Fruit fly (Drosophila melanogaster): ENCODE data around the gene noc.

Gene noc

DNA sequence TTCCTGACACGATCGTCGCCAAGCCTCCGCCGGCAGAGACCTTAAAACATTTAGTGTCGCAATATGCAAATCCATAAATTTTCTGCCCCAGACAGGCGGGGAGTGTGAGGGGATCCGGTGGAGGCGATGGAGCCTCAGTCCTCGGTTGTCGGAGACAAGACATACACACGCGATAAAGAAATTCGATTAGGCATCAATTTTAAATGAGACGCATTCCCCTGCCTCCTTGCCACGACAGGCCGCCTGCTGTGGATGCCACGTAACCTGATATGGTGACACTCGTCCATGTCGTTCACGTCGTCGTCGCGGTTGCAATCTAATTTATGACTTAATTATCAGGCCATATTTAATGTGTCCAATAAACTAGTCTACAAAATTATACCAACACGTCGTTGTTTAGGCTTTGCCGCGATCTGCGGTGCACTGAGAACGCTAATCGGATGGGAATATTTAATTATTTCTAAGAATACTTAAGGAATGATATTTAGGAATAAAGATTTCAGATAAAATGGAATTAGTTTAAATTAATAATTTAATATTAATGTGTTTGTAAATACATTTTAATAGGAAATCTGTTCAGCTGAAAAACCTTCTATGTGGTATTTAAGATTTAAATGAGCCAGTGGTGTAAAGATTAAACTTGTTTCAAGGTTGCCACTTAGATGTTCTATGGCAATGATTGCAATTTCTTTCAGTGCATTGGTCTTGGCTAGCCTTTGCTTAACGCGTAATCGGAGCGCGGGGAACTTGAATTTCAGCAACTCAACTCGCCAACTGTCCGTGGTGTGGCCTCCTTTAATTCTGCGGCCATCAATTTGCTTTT, 24.8 kb downstream of the noc start (continued):
- TF ChIP-seq CG8944 (GFP tag; optimal IDR thresholded peaks at IDR 0.05) = no peak
- TF ChIP-seq Antp (GFP tag; optimal IDR thresholded peaks at IDR 0.05) = no peak
- TF ChIP-seq dysf (GFP tag; IDR thresholded peaks at IDR 0.05) = peak; percentile 75
- TF ChIP-seq Atf3 (GFP tag; optimal IDR thresholded peaks at IDR 0.05) = no peak
- no peak for TF ChIP-seq CG14667 (GFP tag; IDR thresholded peaks at IDR 0.05)
- TF ChIP-seq org-1 (GFP tag; optimal IDR thresholded peaks at IDR 0.05) = peak; percentile 60
- TF ChIP-seq PHDP (tag; optimal IDR thresholded peaks at IDR 0.05) = peak; percentile 70
- no peak for TF ChIP-seq CG4854 (GFP tag; optimal IDR thresholded peaks at IDR 0.05)
- peak; percentile 55; the same call in 1 of the 2 replicates for TF ChIP-seq seq (GFP tag; IDR thresholded peaks at IDR 0.05)
- TF ChIP-seq CG15696 (tag; optimal IDR thresholded peaks at IDR 0.05) = peak; percentile 46
- TF ChIP-seq gsb-n (tag; optimal IDR thresholded peaks at IDR 0.05) = peak; percentile 56
- TF ChIP-seq CG13287 (GFP tag; IDR thresholded peaks at IDR 0.05; ENCODE audit: partially characterized antibody) = no peak
- no peak for TF ChIP-seq B-H2 (GFP tag; optimal IDR thresholded peaks at IDR 0.05)
- TF ChIP-seq Asciz (GFP tag; optimal IDR thresholded peaks at IDR 0.05) = peak; percentile 80
- TF ChIP-seq oc (tag; optimal IDR thresholded peaks at IDR 0.05) = peak; percentile 21
- no peak for TF ChIP-seq wdn (GFP tag; IDR thresholded peaks at IDR 0.05)
- TF ChIP-seq corto (GFP tag; optimal IDR thresholded peaks at IDR 0.05) = no peak
- peak; percentile 60 for TF ChIP-seq CG12942 (GFP tag; optimal IDR thresholded peaks at IDR 0.05)
- peak; percentile 68 for TF ChIP-seq CG15269 (tag; optimal IDR thresholded peaks at IDR 0.05)
- TF ChIP-seq CG17912 (GFP tag; optimal IDR thresholded peaks at IDR 0.05) = no peak
- peak; percentile 21 for TF ChIP-seq CTCF (GFP tag; optimal IDR thresholded peaks at IDR 0.05)
- 0 out of 3 replicates have a peak, but pooled peaks have one; percentile 4 for TF ChIP-seq Mrtf (GFP tag; IDR thresholded peaks at IDR 0.05)
- peak; percentile 12 for TF ChIP-seq Chrac-16 (GFP tag; optimal IDR thresholded peaks at IDR 0.05)
- peak; percentile 29 for TF ChIP-seq Lhr (GFP tag; optimal IDR thresholded peaks at IDR 0.05)
- TF ChIP-seq crol (GFP tag; IDR thresholded peaks at IDR 0.05) = peak; percentile 86
- no peak for TF ChIP-seq cas (GFP tag; IDR thresholded peaks at IDR 0.05)
- TF ChIP-seq MTF-1 (GFP tag; optimal IDR thresholded peaks at IDR 0.05; ENCODE audit: borderline replicate concordance) = no peak
- TF ChIP-seq CG7271 (tag; optimal IDR thresholded peaks at IDR 0.05) = no peak
- TF ChIP-seq Atf-2 (GFP tag; optimal IDR thresholded peaks at IDR 0.05) = no peak
- no peak for TF ChIP-seq BEAF-32 (GFP tag; optimal IDR thresholded peaks at IDR 0.05)
- TF ChIP-seq CG30403 (GFP tag; optimal IDR thresholded peaks at IDR 0.05) = peak; percentile 63
- no peak for TF ChIP-seq CG8478 (optimal IDR thresholded peaks at IDR 0.05)
- TF ChIP-seq ham (GFP tag; IDR thresholded peaks at IDR 0.05) = no peak
- TF ChIP-seq Mad (GFP tag; optimal IDR thresholded peaks at IDR 0.05) = no peak
- TF ChIP-seq ash1 (GFP tag; optimal IDR thresholded peaks at IDR 0.05) = no peak
- TF ChIP-seq jing (GFP tag; optimal IDR thresholded peaks at IDR 0.05) = peak; percentile 23
- TF ChIP-seq caup (GFP tag; optimal IDR thresholded peaks at IDR 0.05; ENCODE audit: severe bottlenecking) = no peak
- TF ChIP-seq CG18011 (GFP tag; optimal IDR thresholded peaks at IDR 0.05) = no peak
- TF ChIP-seq CG13424 (tag; optimal IDR thresholded peaks at IDR 0.05) = peak; percentile 75
- peak; percentile 84 for TF ChIP-seq sens (GFP tag)
- TF ChIP-seq HLH3B (GFP tag; IDR thresholded peaks at IDR 0.05) = peak; percentile 68
- TF ChIP-seq CG10959 (GFP tag; IDR thresholded peaks at IDR 0.05) = no peak
- no peak for TF ChIP-seq inv (GFP tag; IDR thresholded peaks at IDR 0.05; ENCODE audit: partially characterized antibody)
- TF ChIP-seq pita (GFP tag; optimal IDR thresholded peaks at IDR 0.05) = no peak
- no peak for TF ChIP-seq tx (GFP tag; optimal IDR thresholded peaks at IDR 0.05)
- no peak for TF ChIP-seq CG3995 (GFP tag; optimal IDR thresholded peaks at IDR 0.05)
- TF ChIP-seq CG2120 (GFP tag; optimal IDR thresholded peaks at IDR 0.05) = no peak
- TF ChIP-seq CG5180 (GFP tag; optimal IDR thresholded peaks at IDR 0.05) = peak; percentile 58
- TF ChIP-seq CG34224 (GFP tag; IDR thresholded peaks at IDR 0.05; ENCODE audit: partially characterized antibody) = no peak
- TF ChIP-seq CG17361 (GFP tag; IDR thresholded peaks at IDR 0.05) = peak; percentile 90

Measured in whole organism, embryonic.